Worm (Caenorhabditis elegans) whole organism, early embryonic: ENCODE results near the gene hot-1.

Experiments
- B0310.2 ChIP-seq: sonication (generic microtip); optimal IDR thresholded peaks from 2 replicates; lab custom pipeline; 2016; ENCODE audit warnings: mild to moderate bottlenecking, missing genetic modification characterization, missing compliant biosample characterization
- F13C5.2 ChIP-seq: sonication (generic microtip); optimal IDR thresholded peaks from 2 replicates; lab custom pipeline; 2017; ENCODE audit warnings: mild to moderate bottlenecking, missing genetic modification characterization, inconsistent platforms, missing compliant biosample characterization
- ama-1 ChIP-seq: fragments of 150-350 bp; optimal IDR thresholded peaks from 2 replicates; lab custom pipeline; 2014
- ceh-13 ChIP-seq: fragments of 200-800 bp; sonication (Bioruptor generic); optimal IDR thresholded peaks from 2 replicates; lab custom pipeline; 2018; ENCODE audit warnings: mild to moderate bottlenecking, missing genetic modification characterization, missing compliant biosample characterization
- ceh-36 ChIP-seq: sonication (generic microtip); optimal IDR thresholded peaks from 2 replicates; lab custom pipeline; 2016; ENCODE audit warnings: missing genetic modification characterization, inconsistent platforms, missing compliant biosample characterization
- flt-1 ChIP-seq: fragments of 200-800 bp; sonication (Bioruptor generic); IDR thresholded peaks from 2 replicates; pipeline ENCODE4 v1.3.6; 2022; ENCODE audit warnings: missing genetic modification characterization, missing compliant biosample characterization
- hmbx-1 ChIP-seq: sonication (generic microtip); optimal IDR thresholded peaks from 2 replicates; lab custom pipeline; 2016; ENCODE audit warnings: mild to moderate bottlenecking, missing genetic modification characterization, missing compliant biosample characterization
- hmg-4 ChIP-seq: fragments of 200-800 bp; sonication (Bioruptor generic); optimal IDR thresholded peaks from 2 replicates; lab custom pipeline; 2018; ENCODE audit warnings: mild to moderate bottlenecking, missing genetic modification characterization, missing compliant biosample characterization
- scrt-1 ChIP-seq: fragments of 200-800 bp; sonication (Bioruptor generic); IDR thresholded peaks from 2 replicates; pipeline ENCODE4 v1.3.6; 2022; ENCODE audit warnings: missing genetic modification characterization, missing compliant biosample characterization
- sea-1 ChIP-seq: fragments of 200-800 bp; sonication (Bioruptor generic); conservative IDR thresholded peaks from 2 replicates; pipeline ENCODE4 v1.3.6; 2022; ENCODE audit warnings: missing genetic modification characterization, missing compliant biosample characterization
- tbx-11 ChIP-seq: fragments of 200-800 bp; sonication (Bioruptor generic); IDR thresholded peaks from 2 replicates; pipeline ENCODE4 v1.3.6; 2022; ENCODE audit warnings: missing genetic modification characterization, missing compliant biosample characterization
- tbx-37 ChIP-seq: fragments of 200-800 bp; sonication (Bioruptor generic); conservative IDR thresholded peaks from 2 replicates; pipeline ENCODE4 v1.3.6; 2022; ENCODE audit warnings: missing genetic modification reagents, missing genetic modification characterization, missing compliant biosample characterization

ce11 chrV:14648825-14649224 lies 27.9 kb downstream of the hot-1 start:
- TF ChIP-seq ama-1 (lab: Kevin White, UChicago) (no peak), flt-1 (no peak), hmg-4 (GFP tag; lab: Kevin White, UChicago) (no peak), B0310.2 (tag; lab: Kevin White, UChicago) (no peak), sea-1 (GFP tag; lab: Robert Waterston, UW) (no peak), hmbx-1 (no peak), ceh-13 (GFP tag; lab: Kevin White, UChicago) (no peak), tbx-37 (GFP tag; lab: Robert Waterston, UW) (no peak), tbx-11 (GFP tag; lab: Robert Waterston, UW) (no peak), F13C5.2 (no peak), ceh-36 (no peak), scrt-1 (GFP tag; lab: Robert Waterston, UW) (no peak)
